Worm (Caenorhabditis elegans) whole organism, late embryonic: ENCODE data around the gene ZK1240.5.

Experiments used
- ahr-1 ChIP-seq: sonication (generic microtip); optimal IDR thresholded peaks from 2 replicates; lab custom pipeline; 2016; ENCODE audit warnings: missing genetic modification characterization, missing compliant biosample characterization
- ama-1 ChIP-seq: fragments of 150-350 bp; optimal IDR thresholded peaks from 2 replicates; lab custom pipeline; 2014
- ceh-24 ChIP-seq: sonication (generic microtip); optimal IDR thresholded peaks from 2 replicates; lab custom pipeline; 2016; ENCODE audit warnings: mild to moderate bottlenecking, missing genetic modification characterization, missing compliant biosample characterization
- ceh-48 ChIP-seq: sonication (generic microtip); optimal IDR thresholded peaks from 2 replicates; lab custom pipeline; 2016; ENCODE audit warnings: missing genetic modification characterization, inconsistent platforms, missing compliant biosample characterization
- ceh-9 ChIP-seq: sonication (generic microtip); optimal IDR thresholded peaks from 2 replicates; lab custom pipeline; 2016; ENCODE audit warnings: mild to moderate bottlenecking, missing genetic modification characterization, inconsistent platforms, missing compliant biosample characterization
- elt-2 ChIP-seq: sonication (generic microtip); optimal IDR thresholded peaks from 2 replicates; lab custom pipeline; 2016; ENCODE audit warnings: missing genetic modification reagents, missing genetic modification characterization, missing compliant biosample characterization
- fkh-10 ChIP-seq: fragments of 150-350 bp; optimal IDR thresholded peaks from 2 replicates; lab custom pipeline; 2014; ENCODE audit warnings: missing biosample characterization, missing genetic modification reagents, missing genetic modification characterization
- hlh-8 ChIP-seq: sonication (generic microtip); optimal IDR thresholded peaks from 2 replicates; lab custom pipeline; 2016; ENCODE audit warnings: missing genotype, missing genetic modification characterization, missing compliant biosample characterization
- nhr-11 ChIP-seq: fragments of 150-350 bp; optimal IDR thresholded peaks from 2 replicates; lab custom pipeline; 2014; ENCODE audit warnings: missing biosample characterization, missing genetic modification characterization
- pat-9 ChIP-seq: fragments of 200-800 bp; sonication (Bioruptor generic); optimal IDR thresholded peaks from 2 replicates; lab custom pipeline; 2018; ENCODE audit warnings: mild to moderate bottlenecking, missing genetic modification characterization, moderate library complexity, missing compliant biosample characterization
- pha-2 ChIP-seq: sonication (generic microtip); optimal IDR thresholded peaks from 2 replicates; lab custom pipeline; 2017; ENCODE audit warnings: mild to moderate bottlenecking, missing genetic modification characterization, missing compliant biosample characterization
- ref-2 ChIP-seq: sonication (generic microtip); optimal IDR thresholded peaks from 2 replicates; lab custom pipeline; 2016; ENCODE audit warnings: missing genetic modification characterization, missing compliant biosample characterization
- syd-9 ChIP-seq: sonication (generic microtip); optimal IDR thresholded peaks from 2 replicates; lab custom pipeline; 2016; ENCODE audit warnings: mild to moderate bottlenecking, missing genetic modification characterization, moderate library complexity, missing compliant biosample characterization

ce11 chrII:2322857-2323518, 5.3 kb upstream of the ZK1240.5 start, which contains the start of the genes ZK1240.6 and ZK1240.2:
- no peak for TF ChIP-seq ama-1 (lab: Kevin White, UChicago)
- TF ChIP-seq pha-2 = no peak
- no peak for TF ChIP-seq elt-2 (tag; lab: Kevin White, UChicago)
- TF ChIP-seq nhr-11 = no peak
- TF ChIP-seq pat-9 (tag; lab: Kevin White, UChicago) = no peak
- no peak for TF ChIP-seq ceh-48
- no peak for TF ChIP-seq ceh-9 (tag; lab: Kevin White, UChicago)
- no peak for TF ChIP-seq hlh-8 (tag; lab: Kevin White, UChicago)
- TF ChIP-seq ceh-24 (tag; lab: Kevin White, UChicago) = no peak
- TF ChIP-seq ref-2 = no peak
- TF ChIP-seq ahr-1 (tag; lab: Kevin White, UChicago) = no peak
- TF ChIP-seq fkh-10 (GFP tag; lab: Kevin White, UChicago) = no peak
- no peak for TF ChIP-seq syd-9 (tag; lab: Kevin White, UChicago)
